Fruit fly (Drosophila melanogaster): ENCODE measurements around the gene CG18301.

Gene CG18301

dm6 chr2L:10543992-10544391 is 12.4 kb downstream of the CG18301 start:
- TF ChIP-seq noc (tag; optimal IDR thresholded peaks at IDR 0.05), result no peak

DNA sequence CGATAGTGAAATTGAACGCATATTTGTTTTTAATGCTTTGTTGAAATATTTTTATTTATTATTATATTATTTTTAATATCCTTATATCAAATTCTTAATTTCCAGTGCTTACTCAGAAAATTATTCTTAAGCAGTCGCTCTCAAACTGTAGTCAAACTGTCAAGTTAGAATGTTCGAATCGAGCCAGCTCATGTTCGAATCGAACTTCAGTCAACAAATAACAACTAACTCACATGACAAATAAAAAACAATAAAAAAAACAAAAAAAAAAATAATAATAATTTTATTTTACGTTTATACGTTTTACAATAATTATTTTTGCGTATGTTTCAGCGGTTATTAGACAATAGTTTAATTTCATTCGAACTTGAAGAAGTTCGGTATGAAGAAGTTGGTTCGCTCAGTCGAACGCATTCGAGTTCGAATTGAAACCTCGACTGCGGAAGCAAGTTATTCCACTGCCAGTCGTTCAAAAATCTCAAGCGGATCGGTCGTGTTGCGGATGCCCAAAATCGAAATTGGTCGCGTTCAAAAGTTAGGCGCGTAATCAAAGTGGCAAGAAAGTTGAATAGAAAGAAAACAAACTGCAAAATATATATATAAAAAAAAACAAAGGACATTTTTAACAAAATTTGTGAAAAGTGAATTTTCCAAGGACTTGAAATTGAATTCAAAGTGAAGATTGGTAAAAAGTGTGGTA is 12.9 kb downstream of the CG18301 start, which contains the start of gene Trim9:
Gene Trim9 (plus strand): TSS at position 463 of the 700 bp plus-strand sequence.
- no peak for TF ChIP-seq noc (tag; optimal IDR thresholded peaks at IDR 0.05)

- no peak for TF ChIP-seq noc (tag; optimal IDR thresholded peaks at IDR 0.05)
Measured at dm6 chr2L:10548814-10549423, 17.3 kb downstream of the CG18301 start.

DNA sequence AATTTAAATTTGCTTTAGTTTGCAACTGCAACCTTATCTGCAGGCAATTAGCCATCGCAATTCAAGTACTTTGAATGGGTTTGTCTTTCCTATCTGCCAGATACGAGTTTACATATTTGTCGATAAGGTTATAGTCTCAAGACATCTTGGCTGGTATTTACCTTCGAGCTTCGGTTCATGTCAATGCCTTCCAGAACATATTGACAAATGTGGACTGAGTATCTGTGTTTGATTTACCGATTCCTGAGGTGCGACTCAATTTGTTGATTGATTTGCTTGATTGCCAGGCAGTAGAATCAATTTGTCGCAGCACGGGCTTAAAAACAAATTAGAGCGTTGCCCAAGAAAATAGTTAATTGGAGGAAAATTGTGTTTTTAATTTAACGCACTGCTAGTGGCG is 21.2 kb downstream of the CG18301 start:
- no peak for TF ChIP-seq noc (tag; optimal IDR thresholded peaks at IDR 0.05)

DNA sequence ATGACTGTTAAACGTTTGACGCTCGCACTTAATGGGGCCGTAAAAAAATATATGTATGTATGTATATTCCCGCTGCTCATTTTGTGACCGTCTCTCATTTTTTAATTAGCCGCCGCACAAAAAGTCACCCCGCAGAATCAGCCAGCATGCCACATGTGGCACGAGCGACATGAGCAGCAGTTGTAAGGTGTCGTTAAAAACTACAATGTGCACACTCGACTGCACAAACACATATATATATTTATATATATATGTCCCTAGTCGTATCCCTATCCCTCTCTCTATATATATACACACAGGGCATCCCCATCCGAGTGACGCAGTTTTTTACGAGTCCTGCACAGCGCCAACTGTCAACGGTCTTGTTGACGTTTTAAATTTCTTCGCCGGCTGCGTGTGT is 22.1 kb downstream of the CG18301 start:
- no peak for TF ChIP-seq noc (tag; optimal IDR thresholded peaks at IDR 0.05)

DNA sequence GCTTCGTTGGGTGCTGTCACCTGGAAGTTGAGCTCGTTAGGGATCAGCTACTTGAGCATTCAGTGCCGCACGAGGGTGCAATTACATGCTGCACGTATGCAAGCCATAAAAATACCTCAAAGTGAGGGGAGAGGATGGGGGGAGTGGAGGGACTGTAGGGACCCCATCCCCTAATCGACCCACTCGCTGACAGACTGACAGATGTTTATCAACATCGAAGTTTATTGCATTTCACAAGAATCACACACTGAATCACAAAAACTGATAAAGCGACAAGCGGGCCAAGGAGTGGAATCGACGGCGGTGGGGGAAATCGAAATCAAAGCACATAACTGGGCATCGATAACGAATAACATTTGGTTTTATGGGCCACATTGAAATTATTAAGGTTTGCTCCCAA is 23.1 kb downstream of the CG18301 start:
- no peak for TF ChIP-seq noc (tag; optimal IDR thresholded peaks at IDR 0.05)

dm6 chr2L:10555269-10555668 is 23.6 kb downstream of the CG18301 start:
- TF ChIP-seq noc (tag; optimal IDR thresholded peaks at IDR 0.05), result no peak

dm6 chr2L:10565674-10566073 is 34.1 kb downstream of the CG18301 start:
- TF ChIP-seq noc (tag; optimal IDR thresholded peaks at IDR 0.05), result no peak

- no peak for TF ChIP-seq noc (tag; optimal IDR thresholded peaks at IDR 0.05)
Measured at dm6 chr2L:10566955-10567354, 35.3 kb downstream of the CG18301 start, which contains the start of gene CG6138. CG6138 (plus strand) TSS chr2L:10567255.

DNA sequence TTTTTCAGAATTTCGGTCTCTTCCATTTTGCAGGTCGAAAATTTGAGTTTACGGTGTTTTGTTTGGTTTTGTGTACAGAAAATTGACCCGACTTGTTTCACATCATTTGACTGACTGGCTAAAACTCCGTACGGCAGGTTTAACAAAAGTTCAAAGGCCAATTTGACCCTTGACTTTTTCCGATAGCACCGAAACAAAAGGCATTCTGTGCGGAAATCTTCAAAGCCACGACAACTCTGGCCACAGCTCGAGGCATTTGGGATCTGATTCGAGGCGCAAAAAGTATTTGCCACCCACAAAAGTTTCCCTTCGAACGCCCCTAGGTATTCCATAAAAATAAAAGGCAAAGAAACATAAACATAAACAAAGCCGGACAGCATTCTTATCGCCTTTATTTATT is 46.1 kb downstream of the CG18301 start, which contains the start of gene w-cup:
Gene w-cup (minus strand): TSS at position 101 of the 400 bp plus-strand sequence.
- no peak for TF ChIP-seq noc (tag; optimal IDR thresholded peaks at IDR 0.05)

- no peak for TF ChIP-seq noc (tag; optimal IDR thresholded peaks at IDR 0.05)
Measured at dm6 chr2L:10579453-10579852, 47.8 kb downstream of the CG18301 start, which contains the start of gene CG34160. CG34160 (plus strand) TSS chr2L:10579753.

DNA sequence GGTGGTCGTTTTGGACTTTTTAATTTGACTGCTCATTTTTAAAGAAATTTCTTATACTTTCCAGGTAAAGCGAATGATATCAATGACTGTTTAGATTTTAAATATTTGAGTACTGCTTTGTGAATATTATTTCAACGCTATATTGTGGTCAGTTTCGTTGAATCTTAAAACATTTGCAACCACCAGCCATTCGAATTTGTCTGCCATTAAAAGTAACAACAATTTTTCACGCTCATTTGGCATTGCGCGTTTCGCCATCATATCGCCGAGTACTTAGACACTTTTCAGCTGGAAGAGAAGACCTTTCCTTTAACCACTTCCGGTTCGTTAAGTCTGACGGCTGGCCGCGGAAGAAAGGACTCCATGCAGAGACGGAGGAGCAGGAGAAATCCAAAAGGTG is 50.0 kb downstream of the CG18301 start, which contains the start of gene CG34161:
Gene CG34161 (minus strand): TSS at position 101 of the 400 bp plus-strand sequence.
- no peak for TF ChIP-seq noc (tag; optimal IDR thresholded peaks at IDR 0.05)

All from whole organism, larva.